Fruit fly (Drosophila melanogaster) S2 (cell line): ENCODE results near the gene CG4229.
"Not testable (repeated sequence)": the region's sequence is repeated elsewhere in the genome, so short reads cannot be mapped to it uniquely, and the experiment has no call there.

Experiments used
- CG8478 ChIP-seq: fragments of >200 bp; optimal IDR thresholded peaks from 2 replicates; lab custom pipeline; 2018
- CTCF ChIP-seq, 2 experiments: fragments of >200 bp; optimal IDR thresholded peaks; 2 replicates each; lab custom pipeline; 2018

DNA sequence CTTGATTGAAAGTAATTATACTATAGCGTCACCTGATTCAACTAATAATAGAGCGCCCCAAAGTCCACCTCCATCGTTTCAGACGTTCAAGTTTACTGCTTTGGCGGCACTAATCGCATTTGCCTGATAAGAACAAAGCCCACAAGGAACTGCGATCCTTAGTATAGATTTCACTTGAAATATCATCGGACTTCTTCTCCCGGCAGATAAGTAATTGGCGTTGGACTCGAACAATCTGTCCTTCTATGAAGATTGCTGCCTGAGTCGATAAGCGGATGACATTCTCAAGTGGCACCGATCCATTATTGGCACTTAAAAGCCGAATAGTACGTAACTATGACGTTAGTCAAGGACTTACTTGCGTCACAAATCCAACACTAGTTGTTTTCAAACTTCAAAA lies 16.6 kb downstream of the CG4229 start, which contains the start of gene Mipp1:
- not testable (repeated sequence) for TF ChIP-seq CG8478; CTCF (optimal IDR thresholded peaks at IDR 0.05; lab: Kevin White, UChicago)
